Fruit fly (Drosophila melanogaster) whole organism, embryonic: ENCODE results near the gene CheA7a.

Experiments used
- BEAF-32 ChIP-seq: fragments of 200-800 bp; sonication (Bioruptor generic); optimal IDR thresholded peaks from 3 replicates; lab custom pipeline; 2017; ENCODE audit warnings: missing biosample characterization, missing genetic modification characterization, mild to moderate bottlenecking, moderate library complexity, missing genetic modification reagents
- Bdp1 ChIP-seq: fragments of 200-800 bp; sonication (Bioruptor generic); optimal IDR thresholded peaks from 3 replicates; lab custom pipeline; 2016; ENCODE audit warnings: missing biosample characterization, missing genetic modification characterization
- Blimp-1 ChIP-seq: fragments of 200-800 bp; sonication (Bioruptor generic); optimal IDR thresholded peaks from 3 replicates; lab custom pipeline; 2018; ENCODE audit warnings: missing biosample characterization, missing genetic modification characterization, mild to moderate bottlenecking, moderate library complexity, missing genetic modification reagents
- CG10321 ChIP-seq: fragments of 200-800 bp; sonication (Bioruptor generic); IDR thresholded peaks from 2 replicates; pipeline ENCODE4 v1.3.6; 2022; ENCODE audit warnings: missing biosample characterization, missing genetic modification characterization
- CG10366 ChIP-seq: fragments of 200-800 bp; sonication (Bioruptor generic); IDR thresholded peaks from 2 replicates; pipeline ENCODE4 v1.3.6; 2022; ENCODE audit warnings: missing biosample characterization, missing genetic modification characterization
- CG11085 ChIP-seq: fragments of 200-800 bp; sonication (Bioruptor generic); IDR thresholded peaks from 2 replicates; pipeline ENCODE4 v1.3.6; 2022; ENCODE audit warnings: missing biosample characterization, missing genetic modification characterization
- CG1233 ChIP-seq: fragments of 200-800 bp; sonication (Bioruptor generic); optimal IDR thresholded peaks from 4 replicates; lab custom pipeline; 2018; ENCODE audit warnings: missing biosample characterization, mild to moderate bottlenecking, missing genetic modification characterization
- CG14014 ChIP-seq: fragments of 200-800 bp; sonication (Bioruptor generic); IDR thresholded peaks from 2 replicates; pipeline ENCODE4 v1.3.6; 2022; ENCODE audit warnings: missing biosample characterization, missing genetic modification characterization
- CG15514 ChIP-seq: fragments of 200-800 bp; sonication (Bioruptor generic); optimal IDR thresholded peaks from 3 replicates; lab custom pipeline; 2017; ENCODE audit warnings: missing biosample characterization, missing genetic modification characterization, mild to moderate bottlenecking, moderate library complexity, missing genetic modification reagents
- CG16813 ChIP-seq: fragments of 200-800 bp; sonication (Bioruptor generic); IDR thresholded peaks from 3 replicates; pipeline ENCODE4 v1.3.6; 2022; ENCODE audit warnings: missing biosample characterization, missing genetic modification characterization; ENCODE audit not compliant: partially characterized antibody
- CG18476 ChIP-seq: fragments of 200-800 bp; sonication (Bioruptor generic); optimal IDR thresholded peaks from 2 replicates; lab custom pipeline; 2016; ENCODE audit warnings: missing biosample characterization, mild to moderate bottlenecking, missing genetic modification characterization
- CG30431 ChIP-seq: fragments of 200-800 bp; sonication (Bioruptor generic); optimal IDR thresholded peaks from 2 replicates; lab custom pipeline; 2017; ENCODE audit warnings: missing biosample characterization, missing genetic modification characterization
- CG31224 ChIP-seq: fragments of 200-800 bp; sonication (Bioruptor generic); IDR thresholded peaks from 2 replicates; pipeline ENCODE4 v1.3.6; 2022; ENCODE audit warnings: missing biosample characterization, missing genetic modification characterization
- CG31441 ChIP-seq: fragments of 200-800 bp; sonication (Bioruptor generic); IDR thresholded peaks from 2 replicates; pipeline ENCODE4 v1.3.6; 2022; ENCODE audit warnings: missing biosample characterization, missing genetic modification characterization
- CG32767 ChIP-seq: fragments of 200-800 bp; sonication (Bioruptor generic); IDR thresholded peaks from 2 replicates; pipeline ENCODE4 v1.3.6; 2022; ENCODE audit warnings: missing biosample characterization, missing genetic modification characterization
- CG3407 ChIP-seq: fragments of 200-800 bp; sonication (Bioruptor generic); optimal IDR thresholded peaks from 2 replicates; lab custom pipeline; 2018; ENCODE audit warnings: missing biosample characterization, mild to moderate bottlenecking, missing genetic modification characterization
- CG4328 ChIP-seq: fragments of 200-800 bp; sonication (Bioruptor generic); optimal IDR thresholded peaks from 3 replicates; lab custom pipeline; 2017; ENCODE audit warnings: missing biosample characterization, missing genetic modification reagents, missing genetic modification characterization
- CG4730 ChIP-seq: fragments of 200-800 bp; sonication (Bioruptor generic); IDR thresholded peaks from 2 replicates; pipeline ENCODE4 v1.3.6; 2022; ENCODE audit warnings: missing biosample characterization, missing genetic modification characterization
- CG6175 ChIP-seq: fragments of 200-800 bp; sonication (Bioruptor generic); IDR thresholded peaks from 3 replicates; pipeline ENCODE4 v1.3.6; 2022; ENCODE audit warnings: missing biosample characterization, missing genetic modification characterization
- CG6765 ChIP-seq: fragments of 200-800 bp; sonication (Bioruptor generic); optimal IDR thresholded peaks from 3 replicates; lab custom pipeline; 2017; ENCODE audit warnings: missing biosample characterization, mild to moderate bottlenecking, missing genetic modification characterization
- CG7963 ChIP-seq: fragments of 200-800 bp; sonication (Bioruptor generic); IDR thresholded peaks from 3 replicates; pipeline ENCODE4 v1.3.6; 2022; ENCODE audit warnings: missing biosample characterization, missing genetic modification characterization; ENCODE audit not compliant: partially characterized antibody
- CG9609 ChIP-seq: fragments of 200-800 bp; sonication (Bioruptor generic); optimal IDR thresholded peaks from 3 replicates; lab custom pipeline; 2016; ENCODE audit warnings: missing biosample characterization, missing genetic modification characterization
- Dp ChIP-seq: fragments of 200-800 bp; sonication (Bioruptor generic); optimal IDR thresholded peaks from 2 replicates; lab custom pipeline; 2018; ENCODE audit warnings: missing biosample characterization, mild to moderate bottlenecking, missing genetic modification characterization, moderate library complexity
- Eip74EF ChIP-seq, 2 experiments: fragments of 200-800 bp in 1 of 2; fragments of >200 bp in 1 of 2; sonication (Bioruptor generic) in 1 of 2; optimal IDR thresholded peaks; 2 replicates each; lab custom pipeline; 2017 to 2019; ENCODE audit warnings: missing biosample characterization in 2 of 2, missing genetic modification characterization in 2 of 2, mild to moderate bottlenecking in 1 of 2, moderate library complexity in 1 of 2
- HHEX ChIP-seq: fragments of 200-800 bp; sonication (Bioruptor generic); optimal IDR thresholded peaks from 3 replicates; lab custom pipeline; 2017; ENCODE audit warnings: missing biosample characterization, mild to moderate bottlenecking, missing genetic modification characterization, missing genetic modification reagents
- Hsf ChIP-seq: fragments of 200-800 bp; sonication (Bioruptor generic); optimal IDR thresholded peaks from 3 replicates; lab custom pipeline; 2016; ENCODE audit warnings: missing biosample characterization, missing genetic modification characterization
- Rfx ChIP-seq: fragments of 200-800 bp; sonication (Bioruptor generic); IDR thresholded peaks from 2 replicates; pipeline ENCODE4 v1.3.6; 2022; ENCODE audit warnings: missing biosample characterization, missing genetic modification characterization
- Rx ChIP-seq: fragments of 200-800 bp; sonication (Bioruptor generic); IDR thresholded peaks from 2 replicates; pipeline ENCODE4 v1.3.6; 2022; ENCODE audit warnings: missing biosample characterization, missing genetic modification characterization
- Ssrp ChIP-seq: fragments of 200-800 bp; sonication (Bioruptor generic); optimal IDR thresholded peaks from 2 replicates; lab custom pipeline; 2018; ENCODE audit warnings: missing biosample characterization, mild to moderate bottlenecking, missing genetic modification characterization, moderate library complexity
- Stat92E ChIP-seq, 3 experiments: fragments of >200 bp in 2 of 3; fragments of 200-800 bp in 1 of 3; sonication (Bioruptor generic) in 1 of 3; optimal IDR thresholded peaks; 2 replicates each; lab custom pipeline; 2017 to 2019; ENCODE audit warnings: missing biosample characterization in 3 of 3, missing genetic modification characterization in 3 of 3, mild to moderate bottlenecking in 1 of 3, moderate library complexity in 1 of 3
- Taf1 ChIP-seq: fragments of 200-800 bp; sonication (Bioruptor generic); IDR thresholded peaks from 2 replicates; pipeline ENCODE4 v1.3.6; 2022; ENCODE audit warnings: missing biosample characterization, missing genetic modification characterization
- bowl ChIP-seq: fragments of 200-800 bp; sonication (Bioruptor generic); IDR thresholded peaks from 2 replicates; pipeline ENCODE4 v1.3.6; 2022; ENCODE audit warnings: missing biosample characterization, missing genetic modification characterization
- cad ChIP-seq: fragments of >200 bp; optimal IDR thresholded peaks from 2 replicates; lab custom pipeline; 2017; ENCODE audit warnings: missing biosample characterization, missing genetic modification characterization
- crol ChIP-seq: fragments of 200-800 bp; sonication (Bioruptor generic); IDR thresholded peaks from 2 replicates; pipeline ENCODE4 v1.3.6; 2022; ENCODE audit warnings: missing biosample characterization, missing genetic modification characterization
- dati ChIP-seq: fragments of 200-800 bp; sonication (Bioruptor generic); IDR thresholded peaks from 2 replicates; pipeline ENCODE4 v1.3.6; 2022; ENCODE audit warnings: missing biosample characterization, missing genetic modification characterization
- hb ChIP-seq: fragments of 200-800 bp; sonication (Bioruptor generic); IDR thresholded peaks from 3 replicates; pipeline ENCODE4 v1.3.6; 2022; ENCODE audit warnings: missing biosample characterization, missing genetic modification characterization; ENCODE audit not compliant: partially characterized antibody
- kah ChIP-seq: fragments of 200-800 bp; sonication (Bioruptor generic); optimal IDR thresholded peaks from 2 replicates; lab custom pipeline; 2018; ENCODE audit warnings: missing biosample characterization, mild to moderate bottlenecking, missing genetic modification characterization
- ken ChIP-seq: fragments of 200-800 bp; sonication (Bioruptor generic); IDR thresholded peaks from 3 replicates; pipeline ENCODE4 v1.3.6; 2022; ENCODE audit warnings: missing biosample characterization, missing genetic modification characterization
- mirr ChIP-seq: fragments of 200-800 bp; sonication (Bioruptor generic); optimal IDR thresholded peaks from 3 replicates; lab custom pipeline; 2018; ENCODE audit warnings: missing biosample characterization, mild to moderate bottlenecking, missing genetic modification characterization
- oc ChIP-seq: fragments of 200-800 bp; sonication (Bioruptor generic); optimal IDR thresholded peaks from 2 replicates; lab custom pipeline; 2018; ENCODE audit warnings: missing biosample characterization, mild to moderate bottlenecking, missing genetic modification characterization, moderate library complexity
- p53 ChIP-seq: fragments of 200-800 bp; sonication (Bioruptor generic); optimal IDR thresholded peaks from 2 replicates; lab custom pipeline; 2016; ENCODE audit warnings: missing biosample characterization, missing genetic modification characterization
- pb ChIP-seq: fragments of 200-800 bp; sonication (Bioruptor generic); optimal IDR thresholded peaks from 3 replicates; lab custom pipeline; 2016; ENCODE audit warnings: missing biosample characterization, missing genetic modification characterization
- psq ChIP-seq: fragments of 200-800 bp; sonication (Bioruptor generic); optimal IDR thresholded peaks from 2 replicates; lab custom pipeline; 2017; ENCODE audit warnings: missing biosample characterization, missing genetic modification characterization
- salm ChIP-seq: fragments of 200-800 bp; sonication (Bioruptor generic); optimal IDR thresholded peaks from 2 replicates; lab custom pipeline; 2018; ENCODE audit warnings: missing biosample characterization, mild to moderate bottlenecking, missing genetic modification characterization
- sens-2 ChIP-seq: fragments of 200-800 bp; sonication (Bioruptor generic); IDR thresholded peaks from 2 replicates; pipeline ENCODE4 v1.3.6; 2022; ENCODE audit warnings: missing biosample characterization, missing genetic modification characterization
- trh ChIP-seq: fragments of 200-800 bp; sonication (Bioruptor generic); optimal IDR thresholded peaks from 2 replicates; lab custom pipeline; 2016; ENCODE audit warnings: missing biosample characterization, missing genetic modification characterization
- tup ChIP-seq: fragments of 200-800 bp; sonication (Bioruptor generic); optimal IDR thresholded peaks from 2 replicates; lab custom pipeline; 2016; ENCODE audit warnings: missing biosample characterization, mild to moderate bottlenecking, missing genetic modification characterization, moderate library complexity
- unc-4 ChIP-seq: fragments of 200-800 bp; sonication (Bioruptor generic); IDR thresholded peaks from 2 replicates; pipeline ENCODE4 v1.3.6; 2022; ENCODE audit warnings: missing biosample characterization, missing genetic modification characterization; ENCODE audit not compliant: partially characterized antibody

Gene CheA7a

DNA sequence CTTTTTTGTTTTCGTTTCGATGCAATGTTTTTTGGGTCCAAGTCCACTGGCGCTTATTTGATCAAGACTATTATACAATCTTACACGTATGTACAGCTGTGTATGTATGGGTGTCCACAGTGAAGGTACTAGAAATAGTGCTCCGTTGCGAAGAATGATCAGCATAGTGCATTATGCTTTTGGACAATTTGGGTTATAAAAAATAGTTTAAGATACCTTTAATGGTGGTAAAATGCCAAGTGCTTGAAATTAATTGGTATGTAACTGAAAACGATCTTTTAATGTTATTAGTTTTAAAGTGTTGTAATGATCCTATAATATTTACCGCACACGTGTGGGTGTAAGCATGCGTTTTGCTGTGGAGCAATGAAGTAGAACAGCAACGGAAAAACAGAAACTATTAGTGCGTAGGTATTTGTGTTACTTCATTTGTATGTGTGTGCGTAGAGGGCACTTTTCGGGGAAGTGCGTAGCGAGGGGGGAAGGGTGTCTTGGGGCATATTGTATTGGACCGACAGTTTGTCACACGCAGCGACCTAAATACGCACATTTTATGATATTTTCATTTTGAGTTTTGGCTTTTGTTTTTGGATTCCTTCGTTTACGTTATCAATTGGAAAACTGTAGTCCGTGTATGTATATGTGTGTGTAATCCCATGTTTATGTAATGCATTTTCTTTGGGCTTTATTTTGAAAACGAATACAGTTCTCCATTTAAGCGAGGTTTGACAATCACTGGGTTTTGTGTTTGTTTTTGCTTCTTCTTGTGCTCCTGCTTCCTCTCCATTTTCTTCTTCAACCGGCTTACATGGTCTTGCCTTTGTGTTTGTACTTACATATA is 41.6 kb upstream of the CheA7a start (continued):
- TF ChIP-seq BEAF-32 (no peak), tup (peak; percentile 55), CG15514 (GFP tag; lab: Kevin White, UChicago) (peak; percentile 64), CG6765 (GFP tag; lab: Kevin White, UChicago) (peak; percentile 78), bowl (GFP tag; lab: Robert Waterston, UW) (peak; percentile 48; the same call in 1 of the 2 replicates), Hsf (GFP tag; lab: Kevin White, UChicago) (peak; percentile 93), unc-4 (GFP tag; lab: Robert Waterston, UW) (no peak), CG16813 (GFP tag; lab: Robert Waterston, UW) (no peak), CG7963 (no peak), Stat92E (GFP tag; optimal IDR thresholded peaks at IDR 0.05; lab: Kevin White, UChicago) (peak in 1 of 3 experiments; percentile 87), CG14014 (GFP tag; lab: Robert Waterston, UW) (peak; percentile 77), CG4730 (peak; percentile 72), CG6175 (GFP tag; lab: Robert Waterston, UW) (peak; percentile 54; the same call in 1 of the 3 replicates), HHEX (GFP tag; lab: Kevin White, UChicago) (peak; percentile 83), sens-2 (peak; percentile 55; the same call in 1 of the 2 replicates), oc (tag; lab: Kevin White, UChicago) (peak; percentile 79), trh (GFP tag; lab: Kevin White, UChicago) (peak; percentile 81), hb (GFP tag; lab: Robert Waterston, UW) (no peak), crol (GFP tag; lab: Robert Waterston, UW) (peak; percentile 94), CG18476 (GFP tag; lab: Kevin White, UChicago) (peak; percentile 89), CG10366 (GFP tag; lab: Robert Waterston, UW) (peak; percentile 80), Bdp1 (peak; percentile 77), kah (GFP tag; lab: Kevin White, UChicago) (peak; percentile 78), CG4328 (GFP tag; lab: Kevin White, UChicago) (peak; percentile 18), Dp (GFP tag; lab: Kevin White, UChicago) (no peak), CG3407 (peak; percentile 88), salm (tag; lab: Kevin White, UChicago) (peak; percentile 91), dati (GFP tag; lab: Robert Waterston, UW) (peak; percentile 72), Blimp-1 (GFP tag; lab: Kevin White, UChicago) (peak; percentile 92), cad (GFP tag; lab: Kevin White, UChicago) (peak; percentile 41), Rx (peak; percentile 80), CG31224 (GFP tag; lab: Robert Waterston, UW) (peak; percentile 51; the same call in 1 of the 2 replicates), Taf1 (peak; percentile 44; the same call in 1 of the 2 replicates), Rfx (GFP tag; lab: Robert Waterston, UW) (peak; percentile 73), Eip74EF (GFP tag; optimal IDR thresholded peaks at IDR 0.05; lab: Kevin White, UChicago) (peak in 1 of 2 experiments; percentile 91), psq (GFP tag; lab: Kevin White, UChicago) (no peak), CG11085 (peak; percentile 68), CG32767 (GFP tag; lab: Robert Waterston, UW) (peak; percentile 88), CG9609 (peak; percentile 83), ken (GFP tag; lab: Robert Waterston, UW) (peak; percentile 87), mirr (GFP tag; lab: Kevin White, UChicago) (peak; percentile 55), CG31441 (GFP tag; lab: Robert Waterston, UW) (peak; percentile 91), p53 (GFP tag; lab: Kevin White, UChicago) (peak; percentile 54), Ssrp (tag; lab: Kevin White, UChicago) (peak; percentile 93), CG10321 (GFP tag; lab: Robert Waterston, UW) (peak; percentile 58; the same call in 1 of the 2 replicates), CG1233 (peak; percentile 92), pb (GFP tag; lab: Kevin White, UChicago) (peak; percentile 78), CG30431 (peak; percentile 90)
